6 worm cellular contexts compared by ENCODE assay signal in the genomic region with DNA sequence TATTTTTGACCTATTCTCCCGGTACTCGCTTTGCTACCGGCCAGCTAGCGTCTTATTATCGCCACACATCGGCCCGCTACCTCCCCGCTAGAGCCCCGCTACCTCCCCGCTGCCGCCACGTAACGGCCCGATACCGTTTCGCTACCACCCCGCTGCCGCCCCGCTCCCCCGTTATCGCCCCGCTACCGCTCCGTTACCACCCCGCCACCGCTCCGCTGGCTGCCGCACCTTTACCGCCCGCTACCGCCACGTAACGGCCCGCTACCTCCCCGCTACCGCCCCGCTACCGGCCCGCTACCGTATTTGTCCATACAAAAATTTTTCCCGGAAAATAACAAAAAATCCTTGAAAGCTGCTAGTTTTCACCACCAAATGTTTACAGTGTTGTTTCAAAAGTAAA.
TF ChIP-seq lines count a peak whose summit lies in the region.

No protein-coding gene starts in this region.

TF ChIP-seq in whole organism, L1 larva, 84 proteins besides CTCF, POLR2A, EP300 and RAD21:
- TF ChIP-seq nhr-76 (tag; optimal IDR thresholded peaks at IDR 0.05; lab: Kevin White, UChicago): no peak
- TF ChIP-seq snu-23 (GFP tag; optimal IDR thresholded peaks at IDR 0.05; lab: Kevin White, UChicago): no peak
- TF ChIP-seq ceh-8 (GFP tag; optimal IDR thresholded peaks at IDR 0.05; lab: Kevin White, UChicago): peak; percentile 63
- TF ChIP-seq fos-1 (tag; optimal IDR thresholded peaks at IDR 0.05; lab: Kevin White, UChicago): no peak
TF ChIP-seq in whole organism, L1 larva: peak in this region for 1.

TF ChIP-seq in whole organism, L4 larva, 104 proteins besides CTCF, POLR2A, EP300 and RAD21:
- no peak for TF ChIP-seq T20F7.1 (GFP tag; optimal IDR thresholded peaks at IDR 0.05; lab: Kevin White, UChicago)
- no peak for TF ChIP-seq mes-2 (tag; optimal IDR thresholded peaks at IDR 0.05; lab: Kevin White, UChicago; ENCODE audit: poor library complexity, severe bottlenecking)
- no peak for TF ChIP-seq vab-7 (GFP tag; IDR thresholded peaks at IDR 0.05; lab: Robert Waterston, UW)
- TF ChIP-seq egl-43 (GFP tag; IDR thresholded peaks at IDR 0.05; lab: Robert Waterston, UW): peak; percentile 58; the same call in 1 of the 2 replicates
- no peak for TF ChIP-seq ztf-11 (tag; optimal IDR thresholded peaks at IDR 0.05; lab: Kevin White, UChicago)
- peak; percentile 32; the same call in 1 of the 2 replicates for TF ChIP-seq pha-4 (GFP tag; IDR thresholded peaks at IDR 0.05; lab: Robert Waterston, UW)
- no peak for TF ChIP-seq pha-4 (tag; optimal IDR thresholded peaks at IDR 0.05; lab: Kevin White, UChicago)
- no peak for TF ChIP-seq R02D3.7 (tag; optimal IDR thresholded peaks at IDR 0.05; lab: Kevin White, UChicago)
- no peak for TF ChIP-seq ceh-44 (GFP tag; IDR thresholded peaks at IDR 0.05; lab: Robert Waterston, UW)
- TF ChIP-seq saeg-2 (GFP tag; IDR thresholded peaks at IDR 0.05; lab: Robert Waterston, UW): 0 out of 2 replicates have a peak, but pooled peaks have one; percentile 6
- peak; percentile 98 for TF ChIP-seq set-16 (GFP tag; IDR thresholded peaks at IDR 0.05; lab: Robert Waterston, UW)
- TF ChIP-seq nhr-77 (tag; optimal IDR thresholded peaks at IDR 0.05; lab: Kevin White, UChicago): no peak
- no peak for TF ChIP-seq hlh-11 (tag; optimal IDR thresholded peaks at IDR 0.05; lab: Kevin White, UChicago)

TF ChIP-seq in whole organism, early embryonic, 17 proteins besides CTCF, POLR2A, EP300 and RAD21:
- TF ChIP-seq hmg-4 (GFP tag; optimal IDR thresholded peaks at IDR 0.05; lab: Kevin White, UChicago) (peak; percentile 0), flt-1 (GFP tag; IDR thresholded peaks at IDR 0.05; lab: Robert Waterston, UW) (no peak)

TF ChIP-seq in whole organism, midembryonic, 9 proteins besides CTCF, POLR2A, EP300 and RAD21:
- 0 out of 2 replicates have a peak, but pooled peaks have one; percentile 26 for TF ChIP-seq ztf-23 (GFP tag; IDR thresholded peaks at IDR 0.05; lab: Robert Waterston, UW)
- TF ChIP-seq flt-1 (GFP tag; IDR thresholded peaks at IDR 0.05; lab: Robert Waterston, UW): no peak
TF ChIP-seq in whole organism, midembryonic: peak in this region for 1.

TF ChIP-seq in whole organism, mixed stage, embryonic, 35 proteins besides CTCF, POLR2A, EP300 and RAD21:
- TF ChIP-seq nhr-12 (tag; optimal IDR thresholded peaks at IDR 0.05; lab: Kevin White, UChicago): no peak
- no peak for TF ChIP-seq hlh-1 (tag; optimal IDR thresholded peaks at IDR 0.05; lab: Kevin White, UChicago)
- peak; percentile 23 for TF ChIP-seq ceh-83 (GFP tag; optimal IDR thresholded peaks at IDR 0.05; lab: Kevin White, UChicago)
- TF ChIP-seq bed-3 (GFP tag; optimal IDR thresholded peaks at IDR 0.05; lab: Kevin White, UChicago): no peak
- no peak for TF ChIP-seq unc-62 (GFP tag; optimal IDR thresholded peaks at IDR 0.05; lab: Kevin White, UChicago)
- peak; percentile 12 for TF ChIP-seq drap-1 (GFP tag; optimal IDR thresholded peaks at IDR 0.05; lab: Kevin White, UChicago)
- TF ChIP-seq cnd-1 (tag; optimal IDR thresholded peaks at IDR 0.05; lab: Kevin White, UChicago): no peak
- no peak for TF ChIP-seq unc-120 (tag; optimal IDR thresholded peaks at IDR 0.05; lab: Kevin White, UChicago; ENCODE audit: poor library complexity, severe bottlenecking)
- no peak for TF ChIP-seq sptf-1 (tag; optimal IDR thresholded peaks at IDR 0.05; lab: Kevin White, UChicago)
- TF ChIP-seq lin-13 (tag; optimal IDR thresholded peaks at IDR 0.05; lab: Kevin White, UChicago): no peak
- no peak for TF ChIP-seq nhr-2 (tag; optimal IDR thresholded peaks at IDR 0.05; lab: Kevin White, UChicago)
- TF ChIP-seq ham-2 (GFP tag; optimal IDR thresholded peaks at IDR 0.05; lab: Kevin White, UChicago): peak; percentile 27
- TF ChIP-seq M03D4.4 (tag; optimal IDR thresholded peaks at IDR 0.05; lab: Kevin White, UChicago): no peak
- no peak for TF ChIP-seq lin-32 (GFP tag; optimal IDR thresholded peaks at IDR 0.05; lab: Kevin White, UChicago)
- TF ChIP-seq zip-8 (tag; optimal IDR thresholded peaks at IDR 0.05; lab: Kevin White, UChicago): no peak
- TF ChIP-seq mep-1 (tag; optimal IDR thresholded peaks at IDR 0.05; lab: Kevin White, UChicago): no peak
- no peak for TF ChIP-seq lsy-2 (tag; optimal IDR thresholded peaks at IDR 0.05; lab: Kevin White, UChicago)
- no peak for TF ChIP-seq ztf-11 (tag; optimal IDR thresholded peaks at IDR 0.05; lab: Kevin White, UChicago)
- no peak for TF ChIP-seq pha-4 (tag; optimal IDR thresholded peaks at IDR 0.05; lab: Kevin White, UChicago)

TF ChIP-seq in whole organism, young adult, 124 proteins besides CTCF, POLR2A, EP300 and RAD21:
- no peak for TF ChIP-seq Y53G8AR.9 (GFP tag; conservative IDR thresholded peaks at IDR 0.05; lab: Robert Waterston, UW)
- peak; percentile 95 for TF ChIP-seq zfh-2 (GFP tag; conservative IDR thresholded peaks at IDR 0.05; lab: Robert Waterston, UW)
- TF ChIP-seq egrh-3 (GFP tag; IDR thresholded peaks at IDR 0.05; lab: Robert Waterston, UW): peak; percentile 96
- no peak for TF ChIP-seq madf-3 (GFP tag; IDR thresholded peaks at IDR 0.05; lab: Robert Waterston, UW)
- TF ChIP-seq lin-26 (GFP tag; IDR thresholded peaks at IDR 0.05; lab: Robert Waterston, UW): 0 out of 2 replicates have a peak, but pooled peaks have one; percentile 19
- TF ChIP-seq aptf-3 (GFP tag; IDR thresholded peaks at IDR 0.05; lab: Robert Waterston, UW): no peak
